Worm (Caenorhabditis elegans): ENCODE data around the gene C09E10.3.

The C09E10.3 gene

ce11 chrX:1010627-1011452, 19.7 kb upstream of the C09E10.3 start (continued):
- 0 out of 2 replicates have a peak, but pooled peaks have one; percentile 34 for TF ChIP-seq F37B4.10 (GFP tag; IDR thresholded peaks at IDR 0.05)
- no peak for TF ChIP-seq F52B5.7 (tag; optimal IDR thresholded peaks at IDR 0.05)
- no peak for TF ChIP-seq C06A6.2 (GFP tag; conservative IDR thresholded peaks at IDR 0.05)
- TF ChIP-seq nfyb-1 (GFP tag; IDR thresholded peaks at IDR 0.05) = peak; percentile 48
- no peak for TF ChIP-seq snpc-3.4 (tag; optimal IDR thresholded peaks at IDR 0.05)
- no peak for TF ChIP-seq bed-2 (GFP tag; IDR thresholded peaks at IDR 0.05)
- TF ChIP-seq F23B12.7 (tag; optimal IDR thresholded peaks at IDR 0.05; ENCODE audit: insufficient read depth) = no peak
- peak; percentile 13 for TF ChIP-seq dox-1 (GFP tag; IDR thresholded peaks at IDR 0.05)
- peak; percentile 9 for TF ChIP-seq ztf-18 (tag; optimal IDR thresholded peaks at IDR 0.05)
- TF ChIP-seq Y67H2A.10 (GFP tag; conservative IDR thresholded peaks at IDR 0.05) = 0 out of 2 replicates have a peak, but pooled peaks have one; percentile 9
- no peak for TF ChIP-seq ets-4 (GFP tag; optimal IDR thresholded peaks at IDR 0.05)
- peak; percentile 24; the same call in 1 of the 2 replicates for TF ChIP-seq pbrm-1 (GFP tag; IDR thresholded peaks at IDR 0.05)
- no peak for TF ChIP-seq snpc-4 (GFP tag; optimal IDR thresholded peaks at IDR 0.05)
- no peak for TF ChIP-seq snpc-4 (tag; optimal IDR thresholded peaks at IDR 0.05)
- no peak for TF ChIP-seq F49E8.2 (tag; optimal IDR thresholded peaks at IDR 0.05; ENCODE audit: insufficient read depth)
- no peak for TF ChIP-seq mel-28 (tag; optimal IDR thresholded peaks at IDR 0.05; ENCODE audit: borderline replicate concordance)
- TF ChIP-seq lag-1 (GFP tag; IDR thresholded peaks at IDR 0.05) = no peak
- no peak for TF ChIP-seq egl-18 (GFP tag; IDR thresholded peaks at IDR 0.05)
- TF ChIP-seq B0261.1 (tag; optimal IDR thresholded peaks at IDR 0.05) = peak; percentile 23
- TF ChIP-seq zfh-2 (GFP tag; conservative IDR thresholded peaks at IDR 0.05) = peak; percentile 63
- TF ChIP-seq rcor-1 (GFP tag; IDR thresholded peaks at IDR 0.05) = no peak
- TF ChIP-seq ceh-100 (GFP tag; IDR thresholded peaks at IDR 0.05) = no peak
- TF ChIP-seq die-1 (tag; optimal IDR thresholded peaks at IDR 0.05) = no peak
- peak; percentile 59; the same call in 1 of the 2 replicates for TF ChIP-seq K11D2.4 (GFP tag; IDR thresholded peaks at IDR 0.05)
- no peak for TF ChIP-seq F33H1.4 (GFP tag; IDR thresholded peaks at IDR 0.05)
- peak; percentile 56 for TF ChIP-seq ama-1 (optimal IDR thresholded peaks at IDR 0.05)
- TF ChIP-seq ama-1 (GFP tag; optimal IDR thresholded peaks at IDR 0.05) = no peak
- TF ChIP-seq ZK185.1 (tag; optimal IDR thresholded peaks at IDR 0.05; ENCODE audit: poor library complexity, severe bottlenecking) = no peak
- TF ChIP-seq chd-7 (tag; optimal IDR thresholded peaks at IDR 0.05) = peak; percentile 19
- TF ChIP-seq ztf-3 (GFP tag; optimal IDR thresholded peaks at IDR 0.05) = no peak
- no peak for TF ChIP-seq aptf-3 (GFP tag; IDR thresholded peaks at IDR 0.05)
- TF ChIP-seq efl-1 (GFP tag; optimal IDR thresholded peaks at IDR 0.05) = no peak
- no peak for TF ChIP-seq lsy-27 (tag; optimal IDR thresholded peaks at IDR 0.05; ENCODE audit: borderline replicate concordance, insufficient read depth)
- no peak for TF ChIP-seq xnd-1 (tag; optimal IDR thresholded peaks at IDR 0.05)
- peak; percentile 45 for TF ChIP-seq gei-17 (GFP tag; optimal IDR thresholded peaks at IDR 0.05)
- no peak for TF ChIP-seq F10E7.11 (tag; optimal IDR thresholded peaks at IDR 0.05)
- TF ChIP-seq attf-6 (GFP tag; IDR thresholded peaks at IDR 0.05) = no peak
- TF ChIP-seq Y53G8AR.9 (GFP tag; conservative IDR thresholded peaks at IDR 0.05) = peak; percentile 65; the same call in 1 of the 2 replicates
- no peak for TF ChIP-seq mxl-1 (tag; optimal IDR thresholded peaks at IDR 0.05)
- no peak for TF ChIP-seq nhr-179 (tag; optimal IDR thresholded peaks at IDR 0.05)
- TF ChIP-seq tbp1 (GFP tag; optimal IDR thresholded peaks at IDR 0.05) = peak; percentile 62
- TF ChIP-seq F55B11.4 (tag; optimal IDR thresholded peaks at IDR 0.05; ENCODE audit: borderline replicate concordance, insufficient read depth) = no peak
- no peak for TF ChIP-seq unc-62 (GFP tag; optimal IDR thresholded peaks at IDR 0.05)
- TF ChIP-seq mes-4 (tag; optimal IDR thresholded peaks at IDR 0.05) = no peak
- peak; percentile 63 for TF ChIP-seq lin-26 (GFP tag; IDR thresholded peaks at IDR 0.05)
- TF ChIP-seq let-607 (tag; optimal IDR thresholded peaks at IDR 0.05) = peak in 1 of 2 experiments; percentile 60
- TF ChIP-seq nhr-90 (tag; optimal IDR thresholded peaks at IDR 0.05) = peak; percentile 27

All from whole organism, young adult.